Fruit fly (Drosophila melanogaster): ENCODE data around the gene CG15385.
A peak's percentile ranks its signal among the peaks of the same experiment; 100 is the strongest.

The CG15385 gene

dm6 chr2L:2202853-2203717 is 9.3 kb downstream of the CG15385 start (continued):
- TF ChIP-seq Lpt (GFP tag; optimal IDR thresholded peaks at IDR 0.05), result no peak
- no peak for TF ChIP-seq CG6683 (GFP tag; optimal IDR thresholded peaks at IDR 0.05)
- no peak for TF ChIP-seq tll (GFP tag; optimal IDR thresholded peaks at IDR 0.05)
- no peak for TF ChIP-seq zf30C (GFP tag; optimal IDR thresholded peaks at IDR 0.05)
- peak; percentile 21 for TF ChIP-seq Med (GFP tag)
- TF ChIP-seq Dek (tag; optimal IDR thresholded peaks at IDR 0.05), result no peak
- TF ChIP-seq CG7357 (GFP tag; IDR thresholded peaks at IDR 0.05), result no peak
- peak; percentile 97 for TF ChIP-seq CG31224 (GFP tag; IDR thresholded peaks at IDR 0.05)
- TF ChIP-seq CG11456 (GFP tag; IDR thresholded peaks at IDR 0.05), result peak; percentile 44; the same call in 1 of the 3 replicates
- no peak for TF ChIP-seq emc (GFP tag; optimal IDR thresholded peaks at IDR 0.05)
- TF ChIP-seq CG14050 (GFP tag; IDR thresholded peaks at IDR 0.05), result no peak
- no peak for TF ChIP-seq CG9727 (GFP tag; optimal IDR thresholded peaks at IDR 0.05)
- no peak for TF ChIP-seq fd102C (GFP tag; optimal IDR thresholded peaks at IDR 0.05)
- peak; percentile 71 for TF ChIP-seq bbx (GFP tag; IDR thresholded peaks at IDR 0.05; ENCODE audit: partially characterized antibody)
- TF ChIP-seq ftz-f1 (GFP tag; optimal IDR thresholded peaks at IDR 0.05), result peak; percentile 73
- TF ChIP-seq CG13287 (GFP tag; IDR thresholded peaks at IDR 0.05; ENCODE audit: partially characterized antibody), result peak; percentile 66
- TF ChIP-seq p53 (GFP tag; optimal IDR thresholded peaks at IDR 0.05), result no peak
- TF ChIP-seq crol (GFP tag; IDR thresholded peaks at IDR 0.05), result peak; percentile 100
- peak; percentile 38; the same call in 1 of the 3 replicates for TF ChIP-seq otp (GFP tag; IDR thresholded peaks at IDR 0.05)
- no peak for TF ChIP-seq CG18262 (tag; optimal IDR thresholded peaks at IDR 0.05)
- TF ChIP-seq CG16779 (GFP tag; IDR thresholded peaks at IDR 0.05), result no peak
- TF ChIP-seq CG9437 (GFP tag; optimal IDR thresholded peaks at IDR 0.05), result peak; percentile 70
- TF ChIP-seq tgo (GFP tag; IDR thresholded peaks at IDR 0.05), result no peak
- TF ChIP-seq Chrac-16 (GFP tag; optimal IDR thresholded peaks at IDR 0.05), result no peak
- no peak for TF ChIP-seq CG15479 (GFP tag; optimal IDR thresholded peaks at IDR 0.05)
- TF ChIP-seq CG10654 (GFP tag; optimal IDR thresholded peaks at IDR 0.05), result no peak
- TF ChIP-seq sqz (GFP tag; optimal IDR thresholded peaks at IDR 0.05), result peak; percentile 70
- peak; percentile 3 for TF ChIP-seq CG2678 (tag; optimal IDR thresholded peaks at IDR 0.05)
- no peak for TF ChIP-seq exex (tag; optimal IDR thresholded peaks at IDR 0.05)
- TF ChIP-seq CG17359 (tag; optimal IDR thresholded peaks at IDR 0.05), result no peak
- TF ChIP-seq tin (GFP tag; optimal IDR thresholded peaks at IDR 0.05), result no peak
- TF ChIP-seq tap (tag; optimal IDR thresholded peaks at IDR 0.05), result no peak
- TF ChIP-seq Fer2 (tag; optimal IDR thresholded peaks at IDR 0.05), result no peak
- TF ChIP-seq sens (GFP tag), result peak; percentile 46
- TF ChIP-seq CG16863 (GFP tag; optimal IDR thresholded peaks at IDR 0.05), result no peak
- no peak for TF ChIP-seq Hr51 (GFP tag; optimal IDR thresholded peaks at IDR 0.05)
- no peak for TF ChIP-seq zfh1 (GFP tag; IDR thresholded peaks at IDR 0.05)
- TF ChIP-seq CG6272 (GFP tag; IDR thresholded peaks at IDR 0.05), result 0 out of 2 replicates have a peak, but pooled peaks have one; percentile 20
- peak; percentile 8 for TF ChIP-seq CG1647 (GFP tag; optimal IDR thresholded peaks at IDR 0.05)
- TF ChIP-seq MBD-R2 (GFP tag; IDR thresholded peaks at IDR 0.05), result peak; percentile 22; the same call in 1 of the 2 replicates
- TF ChIP-seq CG11398 (GFP tag; optimal IDR thresholded peaks at IDR 0.05), result no peak
- TF ChIP-seq CG16813 (GFP tag; IDR thresholded peaks at IDR 0.05; ENCODE audit: partially characterized antibody), result peak; percentile 18; the same call in 1 of the 3 replicates
- no peak for TF ChIP-seq CTCF (GFP tag; optimal IDR thresholded peaks at IDR 0.05)
- TF ChIP-seq CG12299 (tag; optimal IDR thresholded peaks at IDR 0.05), result no peak
- TF ChIP-seq CoRest (tag; optimal IDR thresholded peaks at IDR 0.05), result peak; percentile 0
- TF ChIP-seq CG6765 (GFP tag; optimal IDR thresholded peaks at IDR 0.05), result no peak
- TF ChIP-seq Rfx (GFP tag; IDR thresholded peaks at IDR 0.05), result no peak
- no peak for TF ChIP-seq cad (GFP tag; optimal IDR thresholded peaks at IDR 0.05)
- no peak for TF ChIP-seq Gug (GFP tag; IDR thresholded peaks at IDR 0.05)
- no peak for TF ChIP-seq ERR (GFP tag; optimal IDR thresholded peaks at IDR 0.05)
